Fruit fly (Drosophila melanogaster) whole organism, embryonic: ENCODE data around the gene CG13392.

Experiments
- CG10431 ChIP-seq: fragments of 200-800 bp; sonication (Bioruptor generic); optimal IDR thresholded peaks from 3 replicates; lab custom pipeline; 2018; ENCODE audit warnings: missing biosample characterization, mild to moderate bottlenecking, missing genetic modification characterization
- CG10979 ChIP-seq: fragments of 200-800 bp; sonication (Bioruptor generic); optimal IDR thresholded peaks from 2 replicates; lab custom pipeline; 2018; ENCODE audit warnings: missing biosample characterization, mild to moderate bottlenecking, missing genetic modification characterization, moderate library complexity
- CG11247 ChIP-seq: fragments of 200-800 bp; sonication (Bioruptor generic); IDR thresholded peaks from 2 replicates; pipeline ENCODE4 v1.3.6; 2022; ENCODE audit warnings: missing biosample characterization, missing genetic modification characterization
- CG12071 ChIP-seq: fragments of 200-800 bp; sonication (Bioruptor generic); optimal IDR thresholded peaks from 3 replicates; lab custom pipeline; 2018; ENCODE audit warnings: missing biosample characterization, mild to moderate bottlenecking, missing genetic modification characterization
- CG13894 ChIP-seq: fragments of 200-800 bp; sonication (Bioruptor generic); optimal IDR thresholded peaks from 3 replicates; lab custom pipeline; 2018; ENCODE audit warnings: missing biosample characterization, mild to moderate bottlenecking, missing genetic modification characterization, moderate library complexity
- CG14860 ChIP-seq: fragments of 200-800 bp; sonication (Bioruptor generic); IDR thresholded peaks from 3 replicates; pipeline ENCODE4 v1.3.6; 2022; ENCODE audit warnings: missing biosample characterization, missing genetic modification characterization; ENCODE audit not compliant: partially characterized antibody
- CG14965 ChIP-seq: fragments of 200-800 bp; sonication (Bioruptor generic); optimal IDR thresholded peaks from 2 replicates; lab custom pipeline; 2016; ENCODE audit warnings: missing biosample characterization, missing genetic modification characterization, borderline replicate concordance
- CG16779 ChIP-seq: fragments of 200-800 bp; sonication (Bioruptor generic); IDR thresholded peaks from 2 replicates; pipeline ENCODE4 v1.3.6; 2022; ENCODE audit warnings: missing biosample characterization, missing genetic modification characterization
- CG18619 ChIP-seq: fragments of 200-800 bp; sonication (Bioruptor generic); optimal IDR thresholded peaks from 3 replicates; lab custom pipeline; 2017; ENCODE audit warnings: missing biosample characterization, mild to moderate bottlenecking, missing genetic modification characterization
- CG31388 ChIP-seq: fragments of 200-800 bp; sonication (Bioruptor generic); optimal IDR thresholded peaks from 2 replicates; lab custom pipeline; 2016; ENCODE audit warnings: missing biosample characterization, missing genetic modification characterization
- CG31441 ChIP-seq: fragments of 200-800 bp; sonication (Bioruptor generic); IDR thresholded peaks from 2 replicates; pipeline ENCODE4 v1.3.6; 2022; ENCODE audit warnings: missing biosample characterization, missing genetic modification characterization
- CG34224 ChIP-seq: fragments of 200-800 bp; sonication (Bioruptor generic); IDR thresholded peaks from 3 replicates; pipeline ENCODE4 v1.3.6; 2022; ENCODE audit warnings: missing biosample characterization, missing genetic modification characterization; ENCODE audit not compliant: partially characterized antibody
- CG34376 ChIP-seq: fragments of 200-800 bp; sonication (Bioruptor generic); optimal IDR thresholded peaks from 2 replicates; lab custom pipeline; 2018; ENCODE audit warnings: missing biosample characterization, mild to moderate bottlenecking, missing genetic modification characterization
- CG4282 ChIP-seq: fragments of 200-800 bp; sonication (Bioruptor generic); optimal IDR thresholded peaks from 2 replicates; lab custom pipeline; 2016; ENCODE audit warnings: missing biosample characterization, missing genetic modification characterization
- CG4360 ChIP-seq: fragments of 200-800 bp; sonication (Bioruptor generic); IDR thresholded peaks from 2 replicates; pipeline ENCODE4 v1.3.6; 2022; ENCODE audit warnings: missing biosample characterization, missing genetic modification characterization
- CG6175 ChIP-seq: fragments of 200-800 bp; sonication (Bioruptor generic); IDR thresholded peaks from 3 replicates; pipeline ENCODE4 v1.3.6; 2022; ENCODE audit warnings: missing biosample characterization, missing genetic modification characterization
- CG6272 ChIP-seq: fragments of 200-800 bp; sonication (Bioruptor generic); IDR thresholded peaks from 2 replicates; pipeline ENCODE4 v1.3.6; 2022; ENCODE audit warnings: missing biosample characterization, missing genetic modification characterization
- CG6689 ChIP-seq: fragments of 200-800 bp; sonication (Bioruptor generic); IDR thresholded peaks from 2 replicates; pipeline ENCODE4 v1.3.6; 2022; ENCODE audit warnings: missing biosample characterization, missing genetic modification characterization
- CG7745 ChIP-seq: fragments of 200-800 bp; sonication (Bioruptor generic); optimal IDR thresholded peaks from 2 replicates; lab custom pipeline; 2018; ENCODE audit warnings: missing biosample characterization, mild to moderate bottlenecking, missing genetic modification characterization, moderate library complexity
- CG8281 ChIP-seq: fragments of 200-800 bp; sonication (Bioruptor generic); optimal IDR thresholded peaks from 2 replicates; lab custom pipeline; 2018; ENCODE audit warnings: missing biosample characterization, mild to moderate bottlenecking, missing genetic modification characterization, moderate library complexity
- CG9609 ChIP-seq: fragments of 200-800 bp; sonication (Bioruptor generic); optimal IDR thresholded peaks from 3 replicates; lab custom pipeline; 2016; ENCODE audit warnings: missing biosample characterization, missing genetic modification characterization
- CG9817 ChIP-seq: fragments of 200-800 bp; sonication (Bioruptor generic); optimal IDR thresholded peaks from 2 replicates; lab custom pipeline; 2018; ENCODE audit warnings: missing biosample characterization, mild to moderate bottlenecking, missing genetic modification characterization, moderate library complexity
- CoRest ChIP-seq: fragments of 200-800 bp; sonication (Bioruptor generic); optimal IDR thresholded peaks from 3 replicates; lab custom pipeline; 2018; ENCODE audit warnings: missing biosample characterization, mild to moderate bottlenecking, missing genetic modification characterization, moderate library complexity
- Deaf1 ChIP-seq: fragments of 200-800 bp; optimal IDR thresholded peaks from 3 replicates; lab custom pipeline; 2019; ENCODE audit warnings: missing biosample characterization, mild to moderate bottlenecking, missing genetic modification characterization, moderate library complexity
- Dp ChIP-seq: fragments of 200-800 bp; sonication (Bioruptor generic); optimal IDR thresholded peaks from 2 replicates; lab custom pipeline; 2018; ENCODE audit warnings: missing biosample characterization, mild to moderate bottlenecking, missing genetic modification characterization, moderate library complexity
- Drgx ChIP-seq: fragments of 200-800 bp; sonication (Bioruptor generic); IDR thresholded peaks from 2 replicates; pipeline ENCODE4 v1.3.6; 2022; ENCODE audit warnings: missing biosample characterization, missing genetic modification characterization
- Ets65A ChIP-seq: fragments of 200-800 bp; sonication (Bioruptor generic); peaks from one replicate; lab custom pipeline; 2016; ENCODE audit warnings: missing biosample characterization, missing genetic modification characterization
- HLH3B ChIP-seq: fragments of 200-800 bp; sonication (Bioruptor generic); IDR thresholded peaks from 2 replicates; pipeline ENCODE4 v1.3.6; 2022; ENCODE audit warnings: missing biosample characterization, missing genetic modification characterization
- MBD-R2 ChIP-seq: fragments of 200-800 bp; sonication (Bioruptor generic); IDR thresholded peaks from 2 replicates; pipeline ENCODE4 v1.3.6; 2022; ENCODE audit warnings: missing biosample characterization, missing genetic modification characterization
- Oli ChIP-seq: fragments of 200-800 bp; sonication (Bioruptor generic); optimal IDR thresholded peaks from 2 replicates; lab custom pipeline; 2018; ENCODE audit warnings: missing biosample characterization, mild to moderate bottlenecking, missing genetic modification characterization, moderate library complexity
- Scr ChIP-seq: fragments of 200-800 bp; sonication (Bioruptor generic); IDR thresholded peaks from 2 replicates; pipeline ENCODE4 v1.3.6; 2022; ENCODE audit warnings: missing biosample characterization, missing genetic modification characterization; ENCODE audit not compliant: partially characterized antibody
- Sin3A ChIP-seq: fragments of >200 bp; optimal IDR thresholded peaks from 2 replicates; lab custom pipeline; 2018
- Taf1 ChIP-seq: fragments of 200-800 bp; sonication (Bioruptor generic); IDR thresholded peaks from 2 replicates; pipeline ENCODE4 v1.3.6; 2022; ENCODE audit warnings: missing biosample characterization, missing genetic modification characterization
- ara ChIP-seq: fragments of 200-800 bp; sonication (Bioruptor generic); IDR thresholded peaks from 2 replicates; pipeline ENCODE4 v1.3.6; 2022; ENCODE audit warnings: missing biosample characterization, missing genetic modification characterization
- br ChIP-seq: fragments of >200 bp; optimal IDR thresholded peaks from 2 replicates; lab custom pipeline; 2017
- dan ChIP-seq: fragments of 200-800 bp; sonication (Bioruptor generic); IDR thresholded peaks from 2 replicates; pipeline ENCODE4 v1.3.6; 2022; ENCODE audit warnings: missing biosample characterization, missing genetic modification characterization
- eyg ChIP-seq: fragments of 200-800 bp; sonication (Bioruptor generic); optimal IDR thresholded peaks from 3 replicates; lab custom pipeline; 2016; ENCODE audit warnings: missing biosample characterization, missing genetic modification characterization
- ham ChIP-seq: fragments of 200-800 bp; sonication (Bioruptor generic); IDR thresholded peaks from 2 replicates; pipeline ENCODE4 v1.3.6; 2022; ENCODE audit warnings: missing biosample characterization, missing genetic modification characterization
- insv ChIP-seq, 2 experiments: fragments of 200-800 bp; sonication (Bioruptor generic); optimal IDR thresholded peaks; 3 replicates each; lab custom pipeline; 2016 to 2018; ENCODE audit warnings: missing biosample characterization in 2 of 2, missing genetic modification characterization in 2 of 2
- klu ChIP-seq: fragments of 200-800 bp; sonication (Bioruptor generic); IDR thresholded peaks from 2 replicates; pipeline ENCODE4 v1.3.6; 2022; ENCODE audit warnings: missing biosample characterization, missing genetic modification characterization
- lov ChIP-seq, 2 experiments: fragments of 200-800 bp in 1 of 2; fragments of >200 bp in 1 of 2; sonication (Bioruptor generic) in 1 of 2; IDR thresholded peaks in 1 of 2; optimal IDR thresholded peaks in 1 of 2; 2 replicates in 1 of 2; 3 replicates in 1 of 2; pipeline versions ENCODE4 v1.3.6 to Lab custom; 2017 to 2022; ENCODE audit warnings: missing biosample characterization in 1 of 2, missing genetic modification characterization in 1 of 2
- nerfin-1 ChIP-seq: fragments of 200-800 bp; sonication (Bioruptor generic); optimal IDR thresholded peaks from 3 replicates; lab custom pipeline; 2019; ENCODE audit warnings: missing biosample characterization, mild to moderate bottlenecking, missing genetic modification characterization, moderate library complexity
- nom ChIP-seq: fragments of 200-800 bp; sonication (Bioruptor generic); optimal IDR thresholded peaks from 2 replicates; lab custom pipeline; 2017; ENCODE audit warnings: missing biosample characterization, missing genetic modification characterization, mild to moderate bottlenecking, moderate library complexity, missing genetic modification reagents
- onecut ChIP-seq: fragments of 200-800 bp; sonication (Bioruptor generic); IDR thresholded peaks from 2 replicates; pipeline ENCODE4 v1.3.6; 2022; ENCODE audit warnings: missing biosample characterization, missing genetic modification characterization
- psq ChIP-seq: fragments of 200-800 bp; sonication (Bioruptor generic); optimal IDR thresholded peaks from 2 replicates; lab custom pipeline; 2017; ENCODE audit warnings: missing biosample characterization, missing genetic modification characterization
- sens ChIP-seq: fragments of 200-800 bp; sonication (Bioruptor generic); peaks from one replicate; lab custom pipeline; 2016; ENCODE audit warnings: missing biosample characterization, missing genetic modification characterization
- sima ChIP-seq: fragments of 200-800 bp; sonication (Bioruptor generic); optimal IDR thresholded peaks from 2 replicates; lab custom pipeline; 2016; ENCODE audit warnings: missing biosample characterization, missing genetic modification characterization
- sisA ChIP-seq: fragments of 200-800 bp; sonication (Bioruptor generic); IDR thresholded peaks from 2 replicates; pipeline ENCODE4 v1.3.6; 2022; ENCODE audit warnings: missing biosample characterization, missing genetic modification characterization
- sna ChIP-seq: fragments of 200-800 bp; sonication (Bioruptor generic); IDR thresholded peaks from 2 replicates; pipeline ENCODE4 v1.3.6; 2022; ENCODE audit warnings: missing biosample characterization, missing genetic modification characterization; ENCODE audit not compliant: partially characterized antibody

The CG13392 gene

DNA sequence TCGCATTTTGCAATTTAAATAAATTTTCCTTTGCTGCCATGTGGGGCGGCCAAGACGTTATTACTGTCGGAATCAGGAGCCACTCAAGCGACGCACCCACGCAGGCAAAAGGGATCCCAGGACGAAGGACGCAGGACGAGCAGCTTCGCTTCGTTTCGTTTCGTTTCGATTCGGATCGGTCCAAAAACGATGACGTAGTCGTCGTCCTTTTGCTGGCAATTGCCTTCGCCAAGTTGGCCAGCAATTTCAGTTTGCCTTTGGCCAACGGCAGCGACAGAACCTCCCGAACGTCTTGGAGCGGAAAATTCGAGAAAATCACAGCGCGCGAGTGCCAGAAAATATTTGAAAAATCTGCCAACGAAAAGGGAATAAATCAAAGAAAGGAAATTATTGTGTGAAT is 44.6 kb downstream of the CG13392 start, which contains the start of gene witty:
Gene witty (plus strand): TSS at position 249 of the 400 bp plus-strand sequence.
- peak; percentile 38 for TF ChIP-seq CG13894 (tag; lab: Kevin White, UChicago)
- 0 out of 2 replicates have a peak, but pooled peaks have one; percentile 19 for TF ChIP-seq CG16779 (GFP tag; lab: Robert Waterston, UW)
- peak; percentile 93 for TF ChIP-seq Deaf1 (tag; lab: Kevin White, UChicago)
- TF ChIP-seq sna (GFP tag; lab: Robert Waterston, UW) = no peak
- 0 out of 2 replicates have a peak, but pooled peaks have one; percentile 9 for TF ChIP-seq sisA (GFP tag; lab: Robert Waterston, UW)
- no peak for TF ChIP-seq CG8281 (tag; lab: Kevin White, UChicago)

DNA sequence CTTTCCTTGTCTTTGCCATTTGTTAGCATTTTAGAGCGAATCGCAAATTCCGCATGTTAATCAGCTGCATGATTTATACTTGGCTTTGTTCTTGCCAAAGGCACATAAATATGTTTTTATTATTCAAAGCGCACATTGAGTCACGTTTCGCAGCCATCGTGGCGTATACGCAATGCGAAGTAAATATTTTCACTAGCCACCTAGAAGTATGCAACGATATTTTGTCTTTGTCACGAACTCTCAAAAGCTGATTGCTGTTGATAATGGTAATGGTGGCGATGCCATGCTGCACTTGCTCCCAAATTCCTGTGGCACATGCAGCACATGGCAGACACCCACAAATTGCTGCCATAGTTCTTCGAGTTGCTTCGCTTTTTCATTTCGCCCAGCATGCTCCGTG is 47.9 kb downstream of the CG13392 start:
- TF ChIP-seq Scr = no peak
- no peak for TF ChIP-seq ham (GFP tag; lab: Robert Waterston, UW)
- TF ChIP-seq eyg = no peak
- no peak for TF ChIP-seq CG11247 (GFP tag; lab: Robert Waterston, UW)
- no peak for TF ChIP-seq CG4282
- peak; percentile 85; the same call in 2 of the 3 replicates for TF ChIP-seq CG6175 (GFP tag; lab: Robert Waterston, UW)
- TF ChIP-seq onecut (GFP tag; lab: Robert Waterston, UW) = no peak
- no peak for TF ChIP-seq CG9817 (tag; lab: Kevin White, UChicago)
- no peak for TF ChIP-seq HLH3B (GFP tag; lab: Robert Waterston, UW)
- 0 out of 2 replicates have a peak, but pooled peaks have one; percentile 18 for TF ChIP-seq CG6689 (GFP tag; lab: Robert Waterston, UW)
- TF ChIP-seq CG34224 = no peak
- TF ChIP-seq Ets65A (GFP tag; lab: Kevin White, UChicago) = no peak
- TF ChIP-seq psq (GFP tag; lab: Kevin White, UChicago) = no peak
- TF ChIP-seq Taf1 = no peak
- peak; percentile 81 for TF ChIP-seq sens
- 0 out of 2 replicates have a peak, but pooled peaks have one; percentile 25 for TF ChIP-seq CG6272
- peak; percentile 14; the same call in 1 of the 2 replicates for TF ChIP-seq ara (GFP tag; lab: Robert Waterston, UW)
- TF ChIP-seq CG10431 (GFP tag; lab: Kevin White, UChicago) = no peak
- TF ChIP-seq CG7745 (tag; lab: Kevin White, UChicago) = no peak
- TF ChIP-seq insv (GFP tag; optimal IDR thresholded peaks at IDR 0.05; lab: Kevin White, UChicago) = no peak
- no peak for TF ChIP-seq CG31388 (GFP tag; lab: Kevin White, UChicago)
- TF ChIP-seq lov (optimal IDR thresholded peaks at IDR 0.05; lab: Kevin White, UChicago) = no peak
- TF ChIP-seq lov (GFP tag; IDR thresholded peaks at IDR 0.05; lab: Robert Waterston, UW) = peak; percentile 66; the same call in 1 of the 3 replicates
- peak; percentile 49 for TF ChIP-seq CG10979
- TF ChIP-seq CG31441 = no peak
- no peak for TF ChIP-seq sima (GFP tag; lab: Kevin White, UChicago)
- 0 out of 2 replicates have a peak, but pooled peaks have one; percentile 38 for TF ChIP-seq Drgx
- no peak for TF ChIP-seq br
- no peak for TF ChIP-seq CG9609 (GFP tag; lab: Kevin White, UChicago)
- TF ChIP-seq CG14860 = no peak
- no peak for TF ChIP-seq CG18619 (GFP tag; lab: Kevin White, UChicago)
- TF ChIP-seq CoRest (tag; lab: Kevin White, UChicago) = peak; percentile 11
- TF ChIP-seq CG34376 (GFP tag; lab: Kevin White, UChicago) = no peak
- no peak for TF ChIP-seq Dp (GFP tag; lab: Kevin White, UChicago)
- no peak for TF ChIP-seq nom (GFP tag; lab: Kevin White, UChicago)
- no peak for TF ChIP-seq Sin3A (lab: Kevin White, UChicago)
- no peak for TF ChIP-seq nerfin-1
- no peak for TF ChIP-seq CG4360
- no peak for TF ChIP-seq CG14965
- no peak for TF ChIP-seq klu
- TF ChIP-seq Oli (tag; lab: Kevin White, UChicago) = no peak
- TF ChIP-seq CG12071 (GFP tag; lab: Kevin White, UChicago) = no peak
- 0 out of 2 replicates have a peak, but pooled peaks have one; percentile 34 for TF ChIP-seq MBD-R2 (GFP tag; lab: Robert Waterston, UW)
- TF ChIP-seq dan (GFP tag; lab: Robert Waterston, UW) = no peak
